Worm (Caenorhabditis elegans): ENCODE measurements around the gene fbxb-84.
A peak's percentile ranks its signal among the peaks of the same experiment; 100 is the strongest.
"Not testable (repeated sequence)": the region's sequence is repeated elsewhere in the genome, so short reads cannot be mapped to it uniquely, and the experiment has no call there.

Gene fbxb-84

DNA sequence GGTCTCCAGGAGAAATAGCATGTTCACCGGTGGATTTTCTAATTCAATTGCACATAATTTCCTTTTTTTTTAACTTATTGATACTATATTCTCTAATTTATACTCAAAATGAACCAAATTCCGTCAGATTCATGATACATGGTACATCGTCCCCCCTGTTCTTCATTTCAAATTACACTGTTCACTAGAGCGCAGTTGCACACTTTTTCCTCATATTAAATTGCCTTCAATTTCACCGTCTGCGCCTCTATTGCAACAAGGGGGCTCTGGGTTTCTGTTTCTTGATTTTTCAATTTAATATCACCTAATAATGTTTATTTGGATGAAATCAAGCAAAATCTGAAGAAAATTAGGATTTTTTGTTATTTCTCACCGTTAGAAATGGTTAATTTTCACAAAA lies 14.6 kb downstream of the fbxb-84 start (continued):
- TF ChIP-seq ceh-34 (tag; optimal IDR thresholded peaks at IDR 0.05) (peak; percentile 53), fax-1 (tag; optimal IDR thresholded peaks at IDR 0.05) (no peak), ceh-14 (tag; optimal IDR thresholded peaks at IDR 0.05) (peak; percentile 43), zip-5 (tag; optimal IDR thresholded peaks at IDR 0.05) (no peak), gmeb-2 (tag; optimal IDR thresholded peaks at IDR 0.05) (no peak), fkh-10 (GFP tag; optimal IDR thresholded peaks at IDR 0.05) (no peak), hlh-8 (tag; optimal IDR thresholded peaks at IDR 0.05) (no peak), fkh-6 (tag; optimal IDR thresholded peaks at IDR 0.05) (no peak), pax-1 (tag; optimal IDR thresholded peaks at IDR 0.05) (no peak), hlh-13 (GFP tag; optimal IDR thresholded peaks at IDR 0.05) (no peak)

DNA sequence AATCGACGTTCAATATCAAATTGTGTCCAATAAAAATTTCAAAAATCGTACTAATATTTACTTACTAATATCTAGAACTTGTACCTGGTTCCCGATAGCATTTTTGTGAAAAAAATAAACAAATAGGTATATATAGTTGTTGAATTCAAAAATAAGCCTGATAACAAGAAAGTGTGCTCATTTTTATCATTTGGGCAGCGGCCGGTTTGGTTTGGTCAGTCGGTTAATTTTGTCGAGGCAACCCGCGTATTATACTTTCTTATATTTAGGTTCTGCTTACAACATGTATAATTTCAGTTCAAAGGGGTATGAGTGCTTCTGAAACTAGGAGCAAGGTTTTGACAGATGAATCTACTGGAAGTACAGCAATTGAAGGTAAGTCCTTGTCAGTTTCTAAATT lies 15.6 kb downstream of the fbxb-84 start, which contains the start of the genes nhr-280 and C29F9.2:
Gene nhr-280, minus strand, starts transcription at position 101 of the 400 bp plus-strand sequence.
Gene C29F9.2, plus strand, starts transcription at position 298 of the 400 bp plus-strand sequence.
- TF ChIP-seq ceh-14 (tag; optimal IDR thresholded peaks at IDR 0.05), result no peak
- no peak for TF ChIP-seq ceh-45 (GFP tag; IDR thresholded peaks at IDR 0.05)
- TF ChIP-seq hlh-15 (tag; optimal IDR thresholded peaks at IDR 0.05), result no peak
- no peak for TF ChIP-seq ets-4 (tag; optimal IDR thresholded peaks at IDR 0.05)
- no peak for TF ChIP-seq unc-42 (tag; optimal IDR thresholded peaks at IDR 0.05)
- TF ChIP-seq K02D7.2 (tag; optimal IDR thresholded peaks at IDR 0.05), result no peak
- TF ChIP-seq syd-9 (tag; optimal IDR thresholded peaks at IDR 0.05), result no peak
- no peak for TF ChIP-seq pros-1 (tag; optimal IDR thresholded peaks at IDR 0.05)
- no peak for TF ChIP-seq elt-4 (tag; optimal IDR thresholded peaks at IDR 0.05)
- no peak for TF ChIP-seq fkh-10 (GFP tag; optimal IDR thresholded peaks at IDR 0.05)
- TF ChIP-seq nhr-232 (tag; optimal IDR thresholded peaks at IDR 0.05), result no peak
- no peak for TF ChIP-seq tbx-7 (tag; optimal IDR thresholded peaks at IDR 0.05)
- no peak for TF ChIP-seq pqm-1 (tag; optimal IDR thresholded peaks at IDR 0.05)
- no peak for TF ChIP-seq sox-2 (GFP tag; IDR thresholded peaks at IDR 0.05)
- TF ChIP-seq ahr-1 (tag; optimal IDR thresholded peaks at IDR 0.05), result no peak
- no peak for TF ChIP-seq ztf-16 (tag; optimal IDR thresholded peaks at IDR 0.05)
- TF ChIP-seq pha-2 (tag; optimal IDR thresholded peaks at IDR 0.05), result no peak

DNA sequence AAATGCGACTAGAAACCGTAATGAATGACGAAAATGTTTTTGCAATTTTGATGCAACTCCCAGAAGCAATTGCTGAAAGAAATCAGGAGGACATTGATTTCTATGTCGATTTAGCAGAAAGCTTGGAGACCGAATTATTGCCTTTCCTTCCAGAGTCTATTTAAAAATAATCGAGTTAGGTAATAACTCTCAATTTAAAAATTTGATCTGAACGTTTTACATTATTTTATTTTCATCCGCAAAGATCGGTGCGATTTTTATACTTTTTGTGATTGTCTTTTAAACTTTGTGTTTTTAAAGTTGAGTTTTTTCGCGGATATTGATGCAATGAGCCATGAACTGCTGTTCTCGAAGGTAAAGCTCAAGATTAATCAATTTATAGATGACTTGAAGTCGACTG lies 21.8 kb downstream of the fbxb-84 start, which contains the start of gene pals-23:
Gene pals-23, plus strand, starts transcription at position 301 of the 400 bp plus-strand sequence.
- no peak for TF ChIP-seq tbx-7 (tag; optimal IDR thresholded peaks at IDR 0.05)
- TF ChIP-seq ceh-6 (GFP tag; optimal IDR thresholded peaks at IDR 0.05), result no peak
- TF ChIP-seq elt-4 (tag; optimal IDR thresholded peaks at IDR 0.05), result no peak
- no peak for TF ChIP-seq K09A11.1 (tag; optimal IDR thresholded peaks at IDR 0.05; ENCODE audit: insufficient read depth)
- TF ChIP-seq sdc-2 (tag; optimal IDR thresholded peaks at IDR 0.05), result no peak
- TF ChIP-seq ceh-18 (tag; optimal IDR thresholded peaks at IDR 0.05), result no peak
- TF ChIP-seq fkh-10 (GFP tag; optimal IDR thresholded peaks at IDR 0.05), result no peak
- no peak for TF ChIP-seq elt-2 (tag; optimal IDR thresholded peaks at IDR 0.05)
- TF ChIP-seq K02D7.2 (tag; optimal IDR thresholded peaks at IDR 0.05), result no peak
- TF ChIP-seq mec-3 (tag; optimal IDR thresholded peaks at IDR 0.05; ENCODE audit: borderline replicate concordance), result no peak
- no peak for TF ChIP-seq npax-4 (tag; optimal IDR thresholded peaks at IDR 0.05)
- no peak for TF ChIP-seq che-1 (tag; optimal IDR thresholded peaks at IDR 0.05)
- no peak for TF ChIP-seq ceh-30 (tag; optimal IDR thresholded peaks at IDR 0.05)
- no peak for TF ChIP-seq sox-2 (GFP tag; IDR thresholded peaks at IDR 0.05)
- no peak for TF ChIP-seq hlh-8 (tag; optimal IDR thresholded peaks at IDR 0.05)
- TF ChIP-seq pqm-1 (tag; optimal IDR thresholded peaks at IDR 0.05), result no peak

DNA sequence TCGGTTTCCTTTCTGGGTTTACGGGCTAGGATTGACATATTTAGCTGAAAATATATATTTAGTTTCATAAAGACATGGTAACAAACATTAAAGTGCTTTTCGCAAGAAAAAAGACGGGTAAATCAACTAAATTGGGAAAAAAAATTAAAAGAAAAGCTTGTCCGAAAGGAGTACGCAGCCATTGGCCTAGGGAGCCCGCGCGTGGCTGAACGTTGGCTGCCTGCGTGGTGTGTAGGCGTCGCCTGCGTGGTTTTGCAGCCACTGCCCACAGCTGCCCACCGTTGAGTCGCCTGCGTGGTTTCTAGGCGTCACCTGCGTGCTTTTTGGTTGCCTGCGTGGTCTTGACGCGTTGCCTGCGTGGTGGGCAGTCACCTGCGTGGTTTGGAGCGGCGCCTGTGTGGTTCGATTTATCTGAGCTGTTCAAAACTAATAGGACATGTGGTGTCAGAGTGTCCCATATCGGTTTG lies 24.3 kb downstream of the fbxb-84 start, which contains the start of gene C29F9.12:
Gene C29F9.12, minus strand, starts transcription at position 51 of the 467 bp plus-strand sequence.
- not testable (repeated sequence) for TF ChIP-seq syd-9 (tag; optimal IDR thresholded peaks at IDR 0.05); hlh-13 (GFP tag; optimal IDR thresholded peaks at IDR 0.05); ceh-9 (tag; optimal IDR thresholded peaks at IDR 0.05)

DNA sequence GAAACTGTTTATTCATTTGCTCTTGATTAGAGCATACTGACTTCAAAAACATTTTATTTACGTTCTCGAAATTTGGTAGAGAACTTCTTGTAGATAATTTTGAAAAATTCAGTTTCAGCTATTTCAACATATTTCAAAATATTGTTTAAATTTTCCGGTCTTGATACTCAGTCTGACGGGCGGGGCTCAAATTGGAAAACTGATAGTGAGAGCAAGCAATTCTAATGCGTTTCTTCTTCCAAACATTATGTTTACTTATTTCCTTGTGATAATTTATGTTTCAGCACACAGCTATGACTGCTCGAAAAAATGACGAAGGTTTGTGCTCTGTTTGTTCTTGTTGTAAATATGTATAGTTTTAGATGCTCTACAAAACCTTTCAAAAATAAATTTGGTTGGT lies 26.1 kb downstream of the fbxb-84 start, which contains the start of gene pals-24:
Gene pals-24, plus strand, starts transcription at position 237 of the 400 bp plus-strand sequence.
- TF ChIP-seq unc-55 (GFP tag; optimal IDR thresholded peaks at IDR 0.05) (no peak), nhr-11 (tag; optimal IDR thresholded peaks at IDR 0.05) (no peak), pros-1 (tag; optimal IDR thresholded peaks at IDR 0.05) (no peak), madf-2 (tag; optimal IDR thresholded peaks at IDR 0.05) (no peak), lin-11 (tag; optimal IDR thresholded peaks at IDR 0.05) (no peak), eyg-1 (tag; optimal IDR thresholded peaks at IDR 0.05) (no peak), nhr-232 (tag; optimal IDR thresholded peaks at IDR 0.05) (no peak), gmeb-2 (tag; optimal IDR thresholded peaks at IDR 0.05) (no peak), pat-9 (tag; optimal IDR thresholded peaks at IDR 0.05) (no peak), ceh-22 (tag; optimal IDR thresholded peaks at IDR 0.05) (no peak), elt-4 (tag; optimal IDR thresholded peaks at IDR 0.05) (no peak), ets-4 (tag; optimal IDR thresholded peaks at IDR 0.05) (no peak), hlh-15 (tag; optimal IDR thresholded peaks at IDR 0.05) (no peak), fax-1 (tag; optimal IDR thresholded peaks at IDR 0.05) (no peak), hlh-13 (GFP tag; optimal IDR thresholded peaks at IDR 0.05) (no peak), ama-1 (optimal IDR thresholded peaks at IDR 0.05) (no peak), hlh-6 (tag; optimal IDR thresholded peaks at IDR 0.05) (no peak), syd-9 (tag; optimal IDR thresholded peaks at IDR 0.05) (no peak)
